Worm (Caenorhabditis elegans) whole organism, late embryonic: ENCODE results near the gene R07C3.13.
A peak's percentile ranks its signal among the peaks of the same experiment; 100 is the strongest.
"Not testable (repeated sequence)": the region's sequence is repeated elsewhere in the genome, so short reads cannot be mapped to it uniquely, and the experiment has no call there.

Experiments
- C08G9.2 ChIP-seq: sonication (generic microtip); optimal IDR thresholded peaks from 2 replicates; lab custom pipeline; 2016; ENCODE audit warnings: mild to moderate bottlenecking, missing genetic modification characterization, moderate library complexity, missing compliant biosample characterization
- C38D4.7 ChIP-seq: fragments of 200-800 bp; sonication (Bioruptor generic); optimal IDR thresholded peaks from 2 replicates; lab custom pipeline; 2018; ENCODE audit warnings: mild to moderate bottlenecking, missing genetic modification characterization, moderate library complexity, missing compliant biosample characterization
- ahr-1 ChIP-seq: sonication (generic microtip); optimal IDR thresholded peaks from 2 replicates; lab custom pipeline; 2016; ENCODE audit warnings: missing genetic modification characterization, missing compliant biosample characterization
- ama-1 ChIP-seq: fragments of 150-350 bp; optimal IDR thresholded peaks from 2 replicates; lab custom pipeline; 2014
- ceh-14 ChIP-seq: sonication (generic microtip); optimal IDR thresholded peaks from 2 replicates; lab custom pipeline; 2016; ENCODE audit warnings: missing genotype, missing genetic modification characterization, missing compliant biosample characterization
- ceh-18 ChIP-seq: sonication (generic microtip); optimal IDR thresholded peaks from 2 replicates; lab custom pipeline; 2016; ENCODE audit warnings: missing genetic modification characterization, missing compliant biosample characterization
- ceh-19 ChIP-seq: fragments of 200-800 bp; sonication (Bioruptor generic); optimal IDR thresholded peaks from 2 replicates; lab custom pipeline; 2018; ENCODE audit warnings: mild to moderate bottlenecking, missing genetic modification characterization, missing compliant biosample characterization
- ceh-22 ChIP-seq: sonication (generic microtip); optimal IDR thresholded peaks from 2 replicates; lab custom pipeline; 2017; ENCODE audit warnings: missing biosample characterization, missing genetic modification characterization
- ceh-30 ChIP-seq: fragments of 150-350 bp; optimal IDR thresholded peaks from 2 replicates; lab custom pipeline; 2014; ENCODE audit warnings: missing biosample characterization, missing genetic modification characterization
- ceh-45 ChIP-seq: fragments of 200-800 bp; sonication (Bioruptor generic); IDR thresholded peaks from 2 replicates; pipeline ENCODE4 v1.3.6; 2022; ENCODE audit warnings: missing genetic modification reagents, missing genetic modification characterization, missing compliant biosample characterization
- ceh-48 ChIP-seq: sonication (generic microtip); optimal IDR thresholded peaks from 2 replicates; lab custom pipeline; 2016; ENCODE audit warnings: missing genetic modification characterization, inconsistent platforms, missing compliant biosample characterization
- ceh-6 ChIP-seq: fragments of 200-800 bp; sonication (Bioruptor generic); optimal IDR thresholded peaks from 2 replicates; lab custom pipeline; 2018; ENCODE audit warnings: mild to moderate bottlenecking, missing genetic modification characterization, missing compliant biosample characterization
- ceh-9 ChIP-seq: sonication (generic microtip); optimal IDR thresholded peaks from 2 replicates; lab custom pipeline; 2016; ENCODE audit warnings: mild to moderate bottlenecking, missing genetic modification characterization, inconsistent platforms, missing compliant biosample characterization
- dmd-4 ChIP-seq: sonication (generic microtip); optimal IDR thresholded peaks from 2 replicates; lab custom pipeline; 2016; ENCODE audit warnings: borderline replicate concordance, missing genetic modification characterization, missing compliant biosample characterization
- elt-2 ChIP-seq: sonication (generic microtip); optimal IDR thresholded peaks from 2 replicates; lab custom pipeline; 2016; ENCODE audit warnings: missing genetic modification reagents, missing genetic modification characterization, missing compliant biosample characterization
- eyg-1 ChIP-seq: sonication (generic microtip); optimal IDR thresholded peaks from 2 replicates; lab custom pipeline; 2016; ENCODE audit warnings: missing genotype, missing genetic modification characterization, missing compliant biosample characterization
- fkh-10 ChIP-seq: fragments of 150-350 bp; optimal IDR thresholded peaks from 2 replicates; lab custom pipeline; 2014; ENCODE audit warnings: missing biosample characterization, missing genetic modification reagents, missing genetic modification characterization
- fkh-6 ChIP-seq: sonication (generic microtip); optimal IDR thresholded peaks from 2 replicates; lab custom pipeline; 2016; ENCODE audit warnings: missing genetic modification characterization, missing compliant biosample characterization
- gmeb-2 ChIP-seq: sonication (generic microtip); optimal IDR thresholded peaks from 2 replicates; lab custom pipeline; 2016; ENCODE audit warnings: missing genetic modification characterization, inconsistent platforms, missing compliant biosample characterization
- hlh-30 ChIP-seq: sonication (generic microtip); optimal IDR thresholded peaks from 2 replicates; lab custom pipeline; 2017; ENCODE audit warnings: antibody characterized with exemption, missing genetic modification characterization, missing compliant biosample characterization; ENCODE audit not compliant: insufficient read depth
- lim-6 ChIP-seq: sonication (generic microtip); optimal IDR thresholded peaks from 2 replicates; lab custom pipeline; 2016; ENCODE audit warnings: missing genetic modification characterization, missing compliant biosample characterization
- madf-2 ChIP-seq: sonication (generic microtip); optimal IDR thresholded peaks from 2 replicates; lab custom pipeline; 2017; ENCODE audit warnings: missing genetic modification characterization, missing compliant biosample characterization
- mec-3 ChIP-seq: sonication (generic microtip); optimal IDR thresholded peaks from 2 replicates; lab custom pipeline; 2016; ENCODE audit warnings: borderline replicate concordance, missing genetic modification characterization, missing compliant biosample characterization
- nfya-1 ChIP-seq: sonication (generic microtip); optimal IDR thresholded peaks from 2 replicates; lab custom pipeline; 2017; ENCODE audit warnings: missing genetic modification characterization, mild to moderate bottlenecking, missing compliant biosample characterization, antibody characterized with exemption, moderate library complexity
- nhr-232 ChIP-seq: sonication (generic microtip); optimal IDR thresholded peaks from 2 replicates; lab custom pipeline; 2016; ENCODE audit warnings: missing genetic modification characterization, missing compliant biosample characterization
- pag-3 ChIP-seq: sonication (generic microtip); optimal IDR thresholded peaks from 2 replicates; lab custom pipeline; 2016; ENCODE audit warnings: missing compliant biosample characterization, missing genetic modification characterization, borderline replicate concordance
- pha-4 ChIP-seq: fragments of 150-350 bp; optimal IDR thresholded peaks from 2 replicates; lab custom pipeline; 2018; ENCODE audit warnings: missing biosample characterization, missing genetic modification reagents, missing genetic modification characterization
- pros-1 ChIP-seq: fragments of 150-350 bp; optimal IDR thresholded peaks from 2 replicates; lab custom pipeline; 2014; ENCODE audit warnings: missing biosample characterization, missing genetic modification reagents, missing genetic modification characterization
- ref-2 ChIP-seq: sonication (generic microtip); optimal IDR thresholded peaks from 2 replicates; lab custom pipeline; 2016; ENCODE audit warnings: missing genetic modification characterization, missing compliant biosample characterization
- rnt-1 ChIP-seq: sonication (generic microtip); optimal IDR thresholded peaks from 2 replicates; lab custom pipeline; 2016; ENCODE audit warnings: missing genetic modification characterization, missing compliant biosample characterization
- sdc-2 ChIP-seq: sonication (generic microtip); optimal IDR thresholded peaks from 2 replicates; lab custom pipeline; 2016; ENCODE audit warnings: missing genotype, missing genetic modification characterization, missing compliant biosample characterization
- sox-2 ChIP-seq: fragments of 200-800 bp; sonication (Bioruptor generic); IDR thresholded peaks from 2 replicates; pipeline ENCODE4 v1.3.6; 2022; ENCODE audit warnings: missing genetic modification reagents, missing genetic modification characterization, missing compliant biosample characterization
- syd-9 ChIP-seq: sonication (generic microtip); optimal IDR thresholded peaks from 2 replicates; lab custom pipeline; 2016; ENCODE audit warnings: mild to moderate bottlenecking, missing genetic modification characterization, moderate library complexity, missing compliant biosample characterization
- tbx-7 ChIP-seq: sonication (generic microtip); optimal IDR thresholded peaks from 2 replicates; lab custom pipeline; 2016; ENCODE audit warnings: missing genotype, missing genetic modification characterization, missing compliant biosample characterization
- unc-3 ChIP-seq, 2 experiments: fragments of 200-800 bp in 1 of 2; sonication (Bioruptor generic) in 1 of 2; sonication (generic microtip) in 1 of 2; conservative IDR thresholded peaks in 1 of 2; optimal IDR thresholded peaks in 1 of 2; 2 replicates each; pipeline versions ENCODE4 v1.3.6 to Lab custom; 2016 to 2022; ENCODE audit warnings: missing compliant biosample characterization in 2 of 2, missing genetic modification characterization in 2 of 2, missing genetic modification reagents in 1 of 2
- unc-55 ChIP-seq: sonication (generic microtip); optimal IDR thresholded peaks from 2 replicates; lab custom pipeline; 2017; ENCODE audit warnings: missing biosample characterization, missing genetic modification reagents, missing genetic modification characterization
- ztf-16 ChIP-seq: sonication (generic microtip); optimal IDR thresholded peaks from 2 replicates; lab custom pipeline; 2017; ENCODE audit warnings: missing genetic modification characterization, missing compliant biosample characterization

R07C3.13 gene

DNA sequence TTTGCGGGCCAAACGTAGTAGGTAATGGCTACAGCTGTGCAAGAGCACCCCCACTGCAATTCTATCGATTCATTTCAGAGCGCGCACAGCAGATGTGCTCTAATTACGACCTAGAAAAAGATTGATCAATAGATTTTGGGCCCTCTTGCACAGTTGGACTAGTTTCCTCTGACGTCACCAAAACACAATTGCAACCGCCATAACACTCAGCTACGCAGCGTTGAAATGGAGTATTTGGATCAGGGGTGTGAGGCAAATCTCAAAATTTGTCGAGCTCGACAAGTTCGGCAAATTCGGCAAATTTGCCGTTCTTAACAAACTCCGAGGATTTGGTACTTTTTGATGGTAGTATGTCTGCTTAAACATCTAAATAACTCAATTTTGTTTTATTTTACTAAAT is 39.7 kb upstream of the R07C3.13 start, which contains the start of gene fbxc-18:
Gene fbxc-18, minus strand, starts transcription at position 101 of the 400 bp plus-strand sequence.
- not testable (repeated sequence) for TF ChIP-seq rnt-1 (tag; lab: Kevin White, UChicago); ceh-6 (GFP tag; lab: Kevin White, UChicago); ceh-9 (tag; lab: Kevin White, UChicago)

DNA sequence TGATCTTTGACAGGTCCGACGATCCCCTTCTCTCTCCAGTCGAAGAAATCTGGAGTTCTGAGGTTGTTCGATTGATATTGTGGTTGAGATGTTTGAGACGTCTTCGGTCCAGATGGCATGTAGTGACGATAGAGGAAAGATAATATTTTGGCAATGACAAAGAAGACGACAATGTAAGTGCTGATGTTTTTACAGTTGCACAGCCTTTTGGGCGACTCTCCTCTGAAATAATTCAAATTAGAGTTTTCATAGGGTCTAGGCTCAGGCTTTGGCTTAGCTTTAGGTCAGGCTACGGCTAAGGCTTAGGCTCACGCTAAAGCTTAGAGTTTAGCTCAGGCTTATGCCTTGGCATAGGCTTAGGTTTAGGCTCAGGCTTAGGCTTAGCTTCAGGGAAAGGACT is 34.7 kb upstream of the R07C3.13 start, which contains the start of gene C32B5.13:
Gene C32B5.13, minus strand, starts transcription at position 101 of the 400 bp plus-strand sequence.
- TF ChIP-seq hlh-30, result no peak

DNA sequence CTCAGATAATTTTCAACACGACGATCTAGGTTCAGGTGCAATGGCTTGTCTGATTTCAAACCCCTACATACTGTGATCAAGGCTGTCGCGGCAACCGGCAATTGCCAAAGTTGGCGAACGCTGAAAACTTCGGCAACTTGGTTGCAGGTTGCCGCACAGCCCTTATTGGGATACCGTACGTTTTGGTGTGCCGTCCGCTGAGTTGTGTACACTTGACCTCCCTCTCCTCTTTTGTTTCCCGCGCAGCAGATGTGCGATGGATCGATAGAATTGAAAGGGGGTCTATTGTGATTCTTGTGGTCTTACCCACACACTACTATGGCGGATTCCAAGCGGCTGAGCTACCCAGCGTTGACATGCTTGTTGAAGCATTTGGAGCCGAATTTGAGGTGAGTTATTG is 33.0 kb upstream of the R07C3.13 start, which contains the start of the genes C32B5.18 and C32B5.7:
Gene C32B5.18, plus strand, starts transcription at position 301 of the 400 bp plus-strand sequence.
Gene C32B5.7, plus strand, starts transcription at position 311 of the 400 bp plus-strand sequence.
- TF ChIP-seq mec-3 (no peak), ama-1 (lab: Kevin White, UChicago) (no peak), ceh-19 (GFP tag; lab: Kevin White, UChicago) (no peak), ceh-22 (tag; lab: Kevin White, UChicago) (no peak), fkh-10 (no peak), tbx-7 (no peak), ztf-16 (tag; lab: Kevin White, UChicago) (no peak), sox-2 (GFP tag; lab: Robert Waterston, UW) (no peak), C38D4.7 (no peak), unc-55 (GFP tag; lab: Kevin White, UChicago) (no peak), nfya-1 (tag; lab: Kevin White, UChicago) (no peak), ref-2 (tag; lab: Kevin White, UChicago) (no peak), pha-4 (no peak), ceh-30 (no peak)
- TF ChIP-seq, all 69 proteins: peak for 0

ce11 chrII:958618-959017 is 31.4 kb upstream of the R07C3.13 start, which contains the start of gene sdz-4:
Gene sdz-4, plus strand, starts transcription at chrII:958918.
- TF ChIP-seq sdc-2, result no peak
- no peak for TF ChIP-seq syd-9
- no peak for TF ChIP-seq elt-2
- no peak for TF ChIP-seq ceh-19 (GFP tag; lab: Kevin White, UChicago)
- TF ChIP-seq ceh-45 (GFP tag; lab: Robert Waterston, UW), result no peak
- no peak for TF ChIP-seq hlh-30
- no peak for TF ChIP-seq fkh-6 (tag; lab: Kevin White, UChicago)

ce11 chrII:954626-955025 is 27.4 kb upstream of the R07C3.13 start, which contains the start of gene fbxc-7:
Gene fbxc-7, plus strand, starts transcription at chrII:954926.
- not testable (repeated sequence) for TF ChIP-seq dmd-4 (tag; lab: Kevin White, UChicago); gmeb-2; ahr-1

DNA sequence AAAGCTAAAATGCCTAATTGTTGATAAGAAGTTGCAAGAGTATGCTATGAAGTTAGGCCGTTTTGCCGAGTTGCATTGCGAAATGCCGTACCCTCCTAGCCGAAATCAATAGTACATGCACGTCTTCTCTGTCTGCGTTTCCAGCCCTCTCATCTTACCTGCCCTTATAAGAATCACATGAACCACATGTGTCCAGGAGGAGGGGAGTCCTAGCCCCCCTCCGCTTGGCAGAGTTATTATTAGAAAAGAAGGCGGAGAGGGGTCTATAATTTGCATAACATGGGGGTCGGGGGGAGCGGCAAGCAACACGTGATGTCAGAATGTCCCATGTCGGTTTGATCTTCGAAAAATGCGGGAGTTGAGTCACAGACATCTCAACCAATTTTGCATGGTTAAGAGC is 25.8 kb upstream of the R07C3.13 start:
- TF ChIP-seq syd-9 (no peak), hlh-30 (peak; percentile 60), ceh-48 (peak; percentile 6), eyg-1 (no peak)

DNA sequence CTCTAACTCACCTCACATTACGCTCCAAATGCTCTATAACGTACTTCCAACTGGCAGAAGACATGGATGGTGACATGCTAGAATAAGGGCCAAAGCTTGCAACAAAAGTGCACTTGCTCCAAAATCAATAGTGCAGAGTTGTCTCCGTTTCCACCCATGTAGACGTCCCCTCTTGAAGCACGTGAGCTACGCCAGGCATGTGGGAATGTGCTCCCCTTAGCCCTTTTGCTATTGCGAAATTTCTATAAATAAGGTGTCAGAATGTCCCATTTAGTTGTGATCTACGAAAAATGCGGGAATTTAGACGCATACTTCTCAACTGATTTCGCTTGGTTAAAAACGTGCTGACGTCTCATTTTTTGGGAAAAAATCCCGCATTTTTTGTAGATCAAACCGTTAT is 23.1 kb upstream of the R07C3.13 start:
- TF ChIP-seq ceh-19 (GFP tag; lab: Kevin White, UChicago) (peak; percentile 28), ceh-45 (GFP tag; lab: Robert Waterston, UW) (no peak), pag-3 (no peak), nhr-232 (tag; lab: Kevin White, UChicago) (no peak), ceh-18 (tag; lab: Kevin White, UChicago) (no peak), ref-2 (tag; lab: Kevin White, UChicago) (no peak), C08G9.2 (tag; lab: Kevin White, UChicago) (no peak), dmd-4 (tag; lab: Kevin White, UChicago) (no peak), madf-2 (tag; lab: Kevin White, UChicago) (no peak), lim-6 (tag; lab: Kevin White, UChicago) (no peak), ceh-48 (peak; percentile 46), pros-1 (tag; lab: Kevin White, UChicago) (no peak), unc-3 (GFP tag; conservative IDR thresholded peaks at IDR 0.05; lab: Robert Waterston, UW) (no peak), unc-3 (tag; optimal IDR thresholded peaks at IDR 0.05; lab: Kevin White, UChicago) (no peak), ceh-14 (tag; lab: Kevin White, UChicago) (no peak), unc-55 (GFP tag; lab: Kevin White, UChicago) (no peak), sdc-2 (no peak), ceh-22 (tag; lab: Kevin White, UChicago) (no peak)
